Worm (Caenorhabditis elegans): ENCODE results near the gene R74.7.
A peak's percentile ranks its signal among the peaks of the same experiment; 100 is the strongest.

R74.7 gene

DNA sequence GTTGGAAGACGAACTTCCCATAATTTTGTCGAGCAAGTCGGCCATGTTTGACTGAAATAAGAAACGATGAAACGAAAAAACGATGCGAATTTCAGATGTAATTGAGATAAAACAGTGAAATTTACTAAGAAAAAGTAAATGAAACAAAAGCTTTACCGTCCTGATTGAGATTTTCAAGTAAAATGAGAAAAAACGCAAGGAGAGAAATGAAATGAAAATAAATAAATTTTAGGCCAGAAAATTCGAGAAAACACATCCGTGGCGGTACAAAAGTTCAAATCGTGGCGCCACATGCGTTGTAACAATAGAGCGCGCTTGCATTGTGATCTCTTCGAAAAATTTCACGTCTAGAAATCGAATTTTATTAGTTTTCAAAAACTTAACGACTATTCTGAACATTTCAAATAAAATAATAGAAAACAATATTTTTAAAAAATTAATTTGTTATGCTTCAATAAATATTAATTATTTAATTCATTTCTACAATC lies 28.1 kb upstream of the R74.7 start, which contains the start of the genes hrde-1 and C16C10.13:
Gene hrde-1, minus strand, starts transcription at position 51 of the 488 bp plus-strand sequence.
Gene C16C10.13, plus strand, starts transcription at position 332 of the 488 bp plus-strand sequence.
- no peak for TF ChIP-seq ztf-23 (GFP tag; IDR thresholded peaks at IDR 0.05)
- TF ChIP-seq ztf-29 (GFP tag; IDR thresholded peaks at IDR 0.05): no peak
- no peak for TF ChIP-seq tab-1 (GFP tag; IDR thresholded peaks at IDR 0.05)
- no peak for TF ChIP-seq T22C8.4 (GFP tag; IDR thresholded peaks at IDR 0.05)
- no peak for TF ChIP-seq med-1 (GFP tag; optimal IDR thresholded peaks at IDR 0.05; ENCODE audit: insufficient read depth)
- no peak for TF ChIP-seq cog-1 (tag; optimal IDR thresholded peaks at IDR 0.05)
- no peak for TF ChIP-seq klf-2 (GFP tag; conservative IDR thresholded peaks at IDR 0.05)
- no peak for TF ChIP-seq flt-1 (GFP tag; IDR thresholded peaks at IDR 0.05)
- TF ChIP-seq ref-1 (GFP tag; conservative IDR thresholded peaks at IDR 0.05): no peak

DNA sequence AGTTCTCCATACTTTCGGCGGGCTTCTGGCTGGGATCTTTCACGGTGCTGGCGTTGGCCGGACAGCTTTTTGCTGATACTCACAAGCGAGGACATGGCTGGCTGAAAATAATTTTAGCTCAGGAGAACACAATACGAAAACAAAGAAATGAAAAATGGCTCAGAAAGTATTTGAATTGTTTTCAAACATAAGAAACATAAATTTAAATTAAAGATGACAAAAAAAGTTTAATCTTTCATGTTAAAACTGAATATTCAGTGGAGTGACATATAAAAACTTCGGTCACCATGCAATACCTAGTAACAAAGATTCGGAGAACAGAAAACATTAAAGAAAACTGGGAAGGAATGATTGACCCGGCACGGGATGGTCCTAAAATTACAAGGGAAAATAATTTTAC lies 25.7 kb upstream of the R74.7 start, which contains the start of gene C16C10.2:
Gene C16C10.2, minus strand, starts transcription at position 101 of the 400 bp plus-strand sequence.
- TF ChIP-seq ztf-23 (GFP tag; IDR thresholded peaks at IDR 0.05) (no peak), klf-2 (GFP tag; conservative IDR thresholded peaks at IDR 0.05) (no peak), med-1 (GFP tag; optimal IDR thresholded peaks at IDR 0.05; ENCODE audit: insufficient read depth) (no peak), tab-1 (GFP tag; IDR thresholded peaks at IDR 0.05) (no peak), ztf-29 (GFP tag; IDR thresholded peaks at IDR 0.05) (no peak), T22C8.4 (GFP tag; IDR thresholded peaks at IDR 0.05) (no peak), flt-1 (GFP tag; IDR thresholded peaks at IDR 0.05) (no peak), cog-1 (tag; optimal IDR thresholded peaks at IDR 0.05) (no peak), ref-1 (GFP tag; conservative IDR thresholded peaks at IDR 0.05) (no peak)

- no peak for TF ChIP-seq klf-2 (GFP tag; conservative IDR thresholded peaks at IDR 0.05)
- TF ChIP-seq flt-1 (GFP tag; IDR thresholded peaks at IDR 0.05): no peak
- no peak for TF ChIP-seq ref-1 (GFP tag; conservative IDR thresholded peaks at IDR 0.05)
- TF ChIP-seq tab-1 (GFP tag; IDR thresholded peaks at IDR 0.05): no peak
- no peak for TF ChIP-seq ztf-29 (GFP tag; IDR thresholded peaks at IDR 0.05)
- no peak for TF ChIP-seq med-1 (GFP tag; optimal IDR thresholded peaks at IDR 0.05; ENCODE audit: insufficient read depth)
- TF ChIP-seq cog-1 (tag; optimal IDR thresholded peaks at IDR 0.05): no peak
- no peak for TF ChIP-seq T22C8.4 (GFP tag; IDR thresholded peaks at IDR 0.05)
- no peak for TF ChIP-seq ztf-23 (GFP tag; IDR thresholded peaks at IDR 0.05)
These were observed 22.9 kb upstream of the R74.7 start, which contains the start of gene C16C10.1 for ce11 chrIII:4181338-4181737. Gene C16C10.1, minus strand, starts transcription at chrIII:4181438.

ce11 chrIII:4186751-4187309 lies 17.4 kb upstream of the R74.7 start, which contains the start of gene lars-1:
Gene lars-1, minus strand, starts transcription at chrIII:4186801.
- TF ChIP-seq med-1 (GFP tag; optimal IDR thresholded peaks at IDR 0.05; ENCODE audit: insufficient read depth): no peak
- TF ChIP-seq flt-1 (GFP tag; IDR thresholded peaks at IDR 0.05): no peak
- TF ChIP-seq ztf-23 (GFP tag; IDR thresholded peaks at IDR 0.05): no peak
- TF ChIP-seq ztf-29 (GFP tag; IDR thresholded peaks at IDR 0.05): no peak
- no peak for TF ChIP-seq klf-2 (GFP tag; conservative IDR thresholded peaks at IDR 0.05)
- no peak for TF ChIP-seq ref-1 (GFP tag; conservative IDR thresholded peaks at IDR 0.05)
- TF ChIP-seq tab-1 (GFP tag; IDR thresholded peaks at IDR 0.05): no peak
- TF ChIP-seq T22C8.4 (GFP tag; IDR thresholded peaks at IDR 0.05): 0 out of 2 replicates have a peak, but pooled peaks have one; percentile 19

DNA sequence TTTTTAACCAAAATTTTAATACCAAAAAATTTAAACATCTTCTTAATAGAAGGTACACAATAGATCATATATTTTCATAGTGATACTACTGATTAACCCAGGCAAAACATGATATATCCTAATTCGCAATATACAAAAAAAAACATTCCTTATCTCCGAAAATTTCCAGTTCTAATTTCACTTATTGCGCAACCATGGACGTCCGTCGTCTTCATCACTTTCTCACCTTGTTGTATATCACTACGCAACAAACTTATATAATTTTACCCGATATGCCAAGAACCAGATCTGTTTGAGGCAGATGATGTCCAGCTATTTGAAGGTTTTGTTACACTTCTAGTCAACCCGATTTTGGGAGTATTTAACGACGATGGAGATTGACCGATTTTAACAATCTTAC lies 16.4 kb upstream of the R74.7 start, which contains the start of gene R74.2:
Gene R74.2, plus strand, starts transcription at position 316 of the 400 bp plus-strand sequence.
- TF ChIP-seq T22C8.4 (GFP tag; IDR thresholded peaks at IDR 0.05) (no peak), ref-1 (GFP tag; conservative IDR thresholded peaks at IDR 0.05) (no peak), flt-1 (GFP tag; IDR thresholded peaks at IDR 0.05) (no peak), klf-2 (GFP tag; conservative IDR thresholded peaks at IDR 0.05) (no peak), ztf-29 (GFP tag; IDR thresholded peaks at IDR 0.05) (no peak), tab-1 (GFP tag; IDR thresholded peaks at IDR 0.05) (no peak), cog-1 (tag; optimal IDR thresholded peaks at IDR 0.05) (no peak), med-1 (GFP tag; optimal IDR thresholded peaks at IDR 0.05; ENCODE audit: insufficient read depth) (no peak), ztf-23 (GFP tag; IDR thresholded peaks at IDR 0.05) (no peak)

DNA sequence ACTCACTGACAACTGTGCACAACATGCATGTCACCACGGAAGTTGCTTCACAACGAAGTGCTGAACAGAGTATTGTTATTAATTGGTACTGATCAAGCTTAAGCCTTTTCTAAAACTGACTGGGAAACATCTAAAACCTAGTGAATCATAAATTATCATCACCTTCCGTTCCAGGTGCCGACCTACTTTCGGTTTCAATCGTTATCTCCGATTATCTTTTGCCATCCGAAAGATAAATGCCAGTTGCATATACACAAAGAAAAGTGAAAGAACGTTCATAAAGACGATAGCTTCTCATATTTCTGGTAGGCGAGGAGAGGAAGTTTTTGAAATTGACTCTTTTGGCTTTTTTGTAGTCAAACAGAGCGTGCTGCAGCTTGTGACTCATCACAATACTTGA lies 14.6 kb upstream of the R74.7 start:
- TF ChIP-seq ztf-23 (GFP tag; IDR thresholded peaks at IDR 0.05) (no peak), ref-1 (GFP tag; conservative IDR thresholded peaks at IDR 0.05) (no peak), ztf-29 (GFP tag; IDR thresholded peaks at IDR 0.05) (0 out of 2 replicates have a peak, but pooled peaks have one; percentile 37), T22C8.4 (GFP tag; IDR thresholded peaks at IDR 0.05) (no peak), tab-1 (GFP tag; IDR thresholded peaks at IDR 0.05) (no peak), med-1 (GFP tag; optimal IDR thresholded peaks at IDR 0.05; ENCODE audit: insufficient read depth) (no peak)

ce11 chrIII:4190241-4190640 lies 14.0 kb upstream of the R74.7 start, which contains the start of gene spp-28:
Gene spp-28, minus strand, starts transcription at chrIII:4190341.
- TF ChIP-seq tab-1 (GFP tag; IDR thresholded peaks at IDR 0.05) (no peak), ztf-23 (GFP tag; IDR thresholded peaks at IDR 0.05) (no peak), klf-2 (GFP tag; conservative IDR thresholded peaks at IDR 0.05) (no peak), ztf-29 (GFP tag; IDR thresholded peaks at IDR 0.05) (no peak), flt-1 (GFP tag; IDR thresholded peaks at IDR 0.05) (no peak), ref-1 (GFP tag; conservative IDR thresholded peaks at IDR 0.05) (no peak), T22C8.4 (GFP tag; IDR thresholded peaks at IDR 0.05) (no peak), med-1 (GFP tag; optimal IDR thresholded peaks at IDR 0.05; ENCODE audit: insufficient read depth) (no peak), cog-1 (tag; optimal IDR thresholded peaks at IDR 0.05) (no peak)

- TF ChIP-seq ztf-29 (GFP tag; IDR thresholded peaks at IDR 0.05) (no peak), ztf-23 (GFP tag; IDR thresholded peaks at IDR 0.05) (no peak), klf-2 (GFP tag; conservative IDR thresholded peaks at IDR 0.05) (no peak), med-1 (GFP tag; optimal IDR thresholded peaks at IDR 0.05; ENCODE audit: insufficient read depth) (no peak), flt-1 (GFP tag; IDR thresholded peaks at IDR 0.05) (no peak), cog-1 (tag; optimal IDR thresholded peaks at IDR 0.05) (no peak), tab-1 (GFP tag; IDR thresholded peaks at IDR 0.05) (no peak), ref-1 (GFP tag; conservative IDR thresholded peaks at IDR 0.05) (no peak), T22C8.4 (GFP tag; IDR thresholded peaks at IDR 0.05) (no peak)
These were observed 13.1 kb upstream of the R74.7 start, which contains the start of gene dnj-16 for ce11 chrIII:4191091-4191638. Gene dnj-16, plus strand, starts transcription at chrIII:4191141.

ce11 chrIII:4193659-4194103 lies 10.5 kb upstream of the R74.7 start, which contains the start of gene xbp-1:
Gene xbp-1, plus strand, starts transcription at chrIII:4193809.
- TF ChIP-seq tab-1 (GFP tag; IDR thresholded peaks at IDR 0.05) (no peak), T22C8.4 (GFP tag; IDR thresholded peaks at IDR 0.05) (no peak), ztf-29 (GFP tag; IDR thresholded peaks at IDR 0.05) (0 out of 2 replicates have a peak, but pooled peaks have one; percentile 45), ref-1 (GFP tag; conservative IDR thresholded peaks at IDR 0.05) (no peak), ztf-23 (GFP tag; IDR thresholded peaks at IDR 0.05) (peak; percentile 41; the same call in 1 of the 2 replicates), cog-1 (tag; optimal IDR thresholded peaks at IDR 0.05) (peak; percentile 45), klf-2 (GFP tag; conservative IDR thresholded peaks at IDR 0.05) (no peak), med-1 (GFP tag; optimal IDR thresholded peaks at IDR 0.05; ENCODE audit: insufficient read depth) (no peak), flt-1 (GFP tag; IDR thresholded peaks at IDR 0.05) (peak; percentile 66)
